Worm (Caenorhabditis elegans): Measurements from ENCODE around the gene R11D1.12.

DNA sequence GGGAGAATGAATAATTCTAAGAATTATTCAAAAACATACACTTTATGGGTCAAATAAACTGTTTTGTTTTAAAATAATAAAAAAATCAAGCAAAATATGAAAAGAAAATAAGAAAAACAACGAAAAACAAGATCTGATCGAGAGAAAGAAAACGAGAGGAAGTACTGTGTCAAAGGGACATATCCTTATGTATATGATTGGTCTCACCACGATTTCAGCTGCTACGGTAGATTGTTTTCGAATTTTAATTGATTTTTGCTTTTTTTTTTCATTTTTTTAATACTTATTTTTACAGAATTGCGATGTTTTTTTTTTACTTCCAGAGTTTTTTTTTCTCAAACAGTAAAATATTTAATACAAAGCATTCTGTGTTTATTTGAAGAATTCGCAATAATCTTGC, 29.0 kb downstream of the R11D1.12 start:
- no peak for TF ChIP-seq ceh-36 (tag; optimal IDR thresholded peaks at IDR 0.05)
- no peak for TF ChIP-seq hmg-4 (GFP tag; optimal IDR thresholded peaks at IDR 0.05)
- TF ChIP-seq ceh-13 (GFP tag; optimal IDR thresholded peaks at IDR 0.05) = no peak
- TF ChIP-seq pes-1 (GFP tag; IDR thresholded peaks at IDR 0.05) = no peak
- TF ChIP-seq ets-7 (tag; optimal IDR thresholded peaks at IDR 0.05) = no peak
- TF ChIP-seq ama-1 (optimal IDR thresholded peaks at IDR 0.05) = no peak
- TF ChIP-seq tbx-37 (GFP tag; conservative IDR thresholded peaks at IDR 0.05) = no peak
- TF ChIP-seq F13C5.2 (tag; optimal IDR thresholded peaks at IDR 0.05) = no peak
- no peak for TF ChIP-seq hmbx-1 (tag; optimal IDR thresholded peaks at IDR 0.05)
- no peak for TF ChIP-seq flt-1 (GFP tag; IDR thresholded peaks at IDR 0.05)
